Worm (Caenorhabditis elegans) whole organism, young adult: ENCODE results near the gene F33C8.2.
A peak's percentile ranks its signal among the peaks of the same experiment; 100 is the strongest.

Experiments
- F10E7.11 ChIP-seq: sonication (generic microtip); optimal IDR thresholded peaks from 2 replicates; lab custom pipeline; 2017; ENCODE audit warnings: mild to moderate bottlenecking, missing genetic modification characterization, moderate library complexity, missing compliant biosample characterization
- K11D2.4 ChIP-seq: fragments of 200-800 bp; sonication (Bioruptor generic); IDR thresholded peaks from 2 replicates; pipeline ENCODE4 v1.3.6; 2022; ENCODE audit warnings: missing genetic modification reagents, missing genetic modification characterization, missing compliant biosample characterization
- Y67H2A.10 ChIP-seq: fragments of 200-800 bp; sonication (Bioruptor generic); conservative IDR thresholded peaks from 2 replicates; pipeline ENCODE4 v1.3.6; 2022; ENCODE audit warnings: missing genetic modification reagents, missing genetic modification characterization, missing compliant biosample characterization
- ama-1 ChIP-seq, 3 experiments: fragments of 150-350 bp in 1 of 3; sonication (generic microtip) in 2 of 3; optimal IDR thresholded peaks; 2 replicates each; lab custom pipeline; 2014 to 2018; ENCODE audit warnings: missing biosample characterization in 2 of 3, missing genetic modification characterization in 2 of 3, missing genetic modification reagents in 2 of 3
- cebp-1 ChIP-seq, 2 experiments: fragments of 200-800 bp in 1 of 2; sonication (Bioruptor generic) in 1 of 2; sonication (generic microtip) in 1 of 2; IDR thresholded peaks in 1 of 2; optimal IDR thresholded peaks in 1 of 2; 2 replicates each; pipeline versions ENCODE4 v1.3.6 to Lab custom; 2017 to 2022; ENCODE audit warnings: missing compliant biosample characterization in 2 of 2, missing genetic modification characterization in 2 of 2, mild to moderate bottlenecking in 1 of 2, missing genetic modification reagents in 1 of 2, moderate library complexity in 1 of 2
- ceh-58 ChIP-seq: fragments of 200-800 bp; sonication (Bioruptor generic); IDR thresholded peaks from 2 replicates; pipeline ENCODE4 v1.3.6; 2022; ENCODE audit warnings: missing genetic modification characterization, missing compliant biosample characterization
- dpff-1 ChIP-seq: sonication (generic microtip); optimal IDR thresholded peaks from 2 replicates; lab custom pipeline; 2017; ENCODE audit warnings: mild to moderate bottlenecking, missing genetic modification characterization, missing compliant biosample characterization
- dpl-1 ChIP-seq: fragments of 150-350 bp; optimal IDR thresholded peaks from 2 replicates; lab custom pipeline; 2014; ENCODE audit warnings: missing biosample characterization, missing genetic modification reagents, missing genetic modification characterization
- efl-1 ChIP-seq: fragments of 150-350 bp; optimal IDR thresholded peaks from 2 replicates; lab custom pipeline; 2014; ENCODE audit warnings: missing biosample characterization, missing genetic modification reagents, missing genetic modification characterization
- egl-18 ChIP-seq: fragments of 200-800 bp; sonication (Bioruptor generic); IDR thresholded peaks from 2 replicates; pipeline ENCODE4 v1.3.6; 2022; ENCODE audit warnings: missing genetic modification reagents, missing genetic modification characterization, missing compliant biosample characterization
- ets-4 ChIP-seq: fragments of 200-800 bp; sonication (Bioruptor generic); optimal IDR thresholded peaks from 2 replicates; lab custom pipeline; 2018; ENCODE audit warnings: mild to moderate bottlenecking, missing genetic modification characterization, missing compliant biosample characterization
- hmg-1.2 ChIP-seq: fragments of 200-800 bp; sonication (Bioruptor generic); IDR thresholded peaks from 2 replicates; pipeline ENCODE4 v1.3.6; 2022; ENCODE audit warnings: missing genetic modification reagents, missing genetic modification characterization, missing compliant biosample characterization
- lin-54 ChIP-seq: fragments of 200-800 bp; sonication (Bioruptor generic); optimal IDR thresholded peaks from 2 replicates; lab custom pipeline; 2018; ENCODE audit warnings: mild to moderate bottlenecking, missing genetic modification characterization, missing compliant biosample characterization
- mcd-1 ChIP-seq: fragments of 200-800 bp; sonication (Bioruptor generic); IDR thresholded peaks from 2 replicates; pipeline ENCODE4 v1.3.6; 2022; ENCODE audit warnings: missing genetic modification reagents, missing genetic modification characterization, missing compliant biosample characterization
- nfya-2 ChIP-seq: fragments of 200-800 bp; sonication (Bioruptor generic); IDR thresholded peaks from 2 replicates; pipeline ENCODE4 v1.3.6; 2022; ENCODE audit warnings: missing genetic modification reagents, missing genetic modification characterization, missing compliant biosample characterization
- nhr-120 ChIP-seq: fragments of 200-800 bp; sonication (Bioruptor generic); IDR thresholded peaks from 2 replicates; pipeline ENCODE4 v1.3.6; 2022; ENCODE audit warnings: missing genetic modification characterization, missing compliant biosample characterization
- nhr-80 ChIP-seq: sonication (generic microtip); optimal IDR thresholded peaks from 2 replicates; lab custom pipeline; 2016; ENCODE audit warnings: missing genetic modification characterization, missing compliant biosample characterization
- nhr-90 ChIP-seq: sonication (generic microtip); optimal IDR thresholded peaks from 2 replicates; lab custom pipeline; 2016; ENCODE audit warnings: missing genotype, mild to moderate bottlenecking, missing genetic modification characterization, missing compliant biosample characterization
- pha-4 ChIP-seq: fragments of 150-350 bp; sonication (generic microtip); optimal IDR thresholded peaks from 2 replicates; lab custom pipeline; 2014; ENCODE audit warnings: missing biosample characterization, missing genetic modification reagents, missing genetic modification characterization
- rcor-1 ChIP-seq: fragments of 200-800 bp; sonication (Bioruptor generic); IDR thresholded peaks from 2 replicates; pipeline ENCODE4 v1.3.6; 2022; ENCODE audit warnings: missing genetic modification reagents, missing genetic modification characterization, missing compliant biosample characterization
- rpc-1 ChIP-seq, 2 experiments: fragments of 150-350 bp in 1 of 2; sonication (generic microtip) in 1 of 2; optimal IDR thresholded peaks; 2 replicates each; lab custom pipeline; 2014 to 2018; ENCODE audit warnings: missing biosample characterization in 1 of 2, missing genetic modification characterization in 1 of 2, missing genetic modification reagents in 1 of 2, missing genotype in 1 of 2
- snpc-1.1 ChIP-seq: sonication (generic microtip); optimal IDR thresholded peaks from 2 replicates; lab custom pipeline; 2017; ENCODE audit warnings: missing genetic modification characterization, mild to moderate bottlenecking, missing compliant biosample characterization, antibody characterized with exemption, moderate library complexity, missing genotype, missing genetic modification reagents; ENCODE audit not compliant: insufficient read depth
- snpc-3.4 ChIP-seq: sonication (generic microtip); optimal IDR thresholded peaks from 2 replicates; lab custom pipeline; 2017; ENCODE audit warnings: missing genetic modification characterization, mild to moderate bottlenecking, missing compliant biosample characterization, antibody characterized with exemption, moderate library complexity, missing genotype, missing genetic modification reagents
- snpc-4 ChIP-seq, 5 experiments: fragments of 150-350 bp in 1 of 5; sonication (generic microtip) in 4 of 5; optimal IDR thresholded peaks; 2 replicates each; lab custom pipeline; 2014 to 2018; ENCODE audit warnings: missing genetic modification characterization in 5 of 5, missing biosample characterization in 3 of 5, antibody characterized with exemption in 2 of 5, mild to moderate bottlenecking in 2 of 5, missing compliant biosample characterization in 2 of 5, missing genotype in 2 of 5, moderate library complexity in 2 of 5, missing genetic modification reagents in 1 of 5
- tbp1 ChIP-seq: fragments of 200-800 bp; sonication (Bioruptor generic); optimal IDR thresholded peaks from 2 replicates; lab custom pipeline; 2018; ENCODE audit warnings: mild to moderate bottlenecking, missing genetic modification characterization, missing compliant biosample characterization
- tlf-1 ChIP-seq: fragments of 200-800 bp; sonication (Bioruptor generic); optimal IDR thresholded peaks from 2 replicates; lab custom pipeline; 2018; ENCODE audit warnings: mild to moderate bottlenecking, missing genetic modification characterization, missing compliant biosample characterization
- ztf-18 ChIP-seq: sonication (generic microtip); optimal IDR thresholded peaks from 2 replicates; lab custom pipeline; 2016; ENCODE audit warnings: missing genotype, mild to moderate bottlenecking, missing genetic modification characterization, missing compliant biosample characterization
- ztf-22 ChIP-seq: fragments of 200-800 bp; sonication (Bioruptor generic); optimal IDR thresholded peaks from 2 replicates; lab custom pipeline; 2018; ENCODE audit warnings: mild to moderate bottlenecking, missing genetic modification characterization, moderate library complexity, missing compliant biosample characterization
- ztf-3 ChIP-seq: fragments of 200-800 bp; sonication (Bioruptor generic); optimal IDR thresholded peaks from 2 replicates; lab custom pipeline; 2018; ENCODE audit warnings: mild to moderate bottlenecking, missing genetic modification characterization, missing compliant biosample characterization

Gene F33C8.2

ce11 chrX:14709591-14709990, 11.6 kb upstream of the F33C8.2 start:
- TF ChIP-seq ets-4 (GFP tag; lab: Kevin White, UChicago) = no peak
- no peak for TF ChIP-seq pha-4 (tag; lab: Kevin White, UChicago)
- TF ChIP-seq rcor-1 (GFP tag; lab: Robert Waterston, UW) = no peak
- no peak for TF ChIP-seq ama-1 (optimal IDR thresholded peaks at IDR 0.05; lab: Kevin White, UChicago)
- no peak for TF ChIP-seq ama-1 (GFP tag; optimal IDR thresholded peaks at IDR 0.05; lab: Kevin White, UChicago)
- TF ChIP-seq nhr-120 (GFP tag; lab: Robert Waterston, UW) = no peak
- no peak for TF ChIP-seq egl-18 (GFP tag; lab: Robert Waterston, UW)
- no peak for TF ChIP-seq cebp-1 (GFP tag; IDR thresholded peaks at IDR 0.05; lab: Robert Waterston, UW)
- no peak for TF ChIP-seq cebp-1 (tag; optimal IDR thresholded peaks at IDR 0.05; lab: Kevin White, UChicago)
- TF ChIP-seq mcd-1 (GFP tag; lab: Robert Waterston, UW) = no peak
- no peak for TF ChIP-seq lin-54

- no peak for TF ChIP-seq ztf-18 (tag; lab: Kevin White, UChicago)
- TF ChIP-seq tbp1 (GFP tag; lab: Kevin White, UChicago) = no peak
- TF ChIP-seq nhr-80 (tag; lab: Kevin White, UChicago) = peak; percentile 5
- TF ChIP-seq cebp-1 (GFP tag; IDR thresholded peaks at IDR 0.05; lab: Robert Waterston, UW) = no peak
- TF ChIP-seq cebp-1 (tag; optimal IDR thresholded peaks at IDR 0.05; lab: Kevin White, UChicago) = no peak
- TF ChIP-seq dpl-1 = no peak
- peak; percentile 71; the same call in 1 of the 2 replicates for TF ChIP-seq hmg-1.2 (GFP tag; lab: Robert Waterston, UW)
- TF ChIP-seq efl-1 (GFP tag; lab: Kevin White, UChicago) = no peak
- TF ChIP-seq dpff-1 (tag; lab: Kevin White, UChicago) = no peak
- no peak for TF ChIP-seq snpc-3.4 (tag; lab: Kevin White, UChicago)
Measured at ce11 chrX:14711168-14711629, 10.0 kb upstream of the F33C8.2 start, which contains the start of gene atrn-1. Gene atrn-1 (plus strand): TSS chrX:14711579.

ce11 chrX:14715459-14715858, 5.7 kb upstream of the F33C8.2 start:
- TF ChIP-seq ceh-58 (GFP tag; lab: Robert Waterston, UW) (no peak), ztf-3 (no peak), snpc-4 (GFP tag; optimal IDR thresholded peaks at IDR 0.05; lab: Kevin White, UChicago) (no peak), snpc-4 (tag; optimal IDR thresholded peaks at IDR 0.05; lab: Kevin White, UChicago) (peak in 3 of 4 experiments; percentile 29 to 92 (median 91)), ztf-22 (GFP tag; lab: Kevin White, UChicago) (no peak), tlf-1 (no peak), hmg-1.2 (GFP tag; lab: Robert Waterston, UW) (peak; percentile 37; the same call in 1 of the 2 replicates), nhr-90 (tag; lab: Kevin White, UChicago) (no peak), K11D2.4 (no peak), nfya-2 (GFP tag; lab: Robert Waterston, UW) (no peak), Y67H2A.10 (GFP tag; lab: Robert Waterston, UW) (no peak)
- TF ChIP-seq, all 124 proteins: peak for 2

ce11 chrX:14717782-14718181, 3.4 kb upstream of the F33C8.2 start:
- TF ChIP-seq F10E7.11 (tag; lab: Kevin White, UChicago) (no peak), snpc-1.1 (tag; lab: Kevin White, UChicago) (peak; percentile 64), rpc-1 (optimal IDR thresholded peaks at IDR 0.05; lab: Kevin White, UChicago) (no peak), rpc-1 (tag; optimal IDR thresholded peaks at IDR 0.05; lab: Kevin White, UChicago) (peak; percentile 35), snpc-4 (GFP tag; optimal IDR thresholded peaks at IDR 0.05; lab: Kevin White, UChicago) (peak; percentile 76), snpc-4 (tag; optimal IDR thresholded peaks at IDR 0.05; lab: Kevin White, UChicago) (peak in 3 of 4 experiments; percentile 46 to 85 (median 73))
